Worm (Caenorhabditis elegans) whole organism, late embryonic: Measurements from ENCODE around the gene grd-8.
A peak's percentile ranks its signal among the peaks of the same experiment; 100 is the strongest.

ENCODE experiments used
- C08G9.2 ChIP-seq: sonication (generic microtip); optimal IDR thresholded peaks from 2 replicates; lab custom pipeline; 2016; ENCODE audit warnings: mild to moderate bottlenecking, missing genetic modification characterization, moderate library complexity, missing compliant biosample characterization
- K02D7.2 ChIP-seq: sonication (generic microtip); optimal IDR thresholded peaks from 2 replicates; lab custom pipeline; 2017; ENCODE audit warnings: mild to moderate bottlenecking, missing genetic modification characterization, missing compliant biosample characterization
- Y22D7AL.16 ChIP-seq: sonication (generic microtip); optimal IDR thresholded peaks from 2 replicates; lab custom pipeline; 2016; ENCODE audit warnings: missing genetic modification characterization, missing compliant biosample characterization
- ahr-1 ChIP-seq: sonication (generic microtip); optimal IDR thresholded peaks from 2 replicates; lab custom pipeline; 2016; ENCODE audit warnings: missing genetic modification characterization, missing compliant biosample characterization
- ceh-14 ChIP-seq: sonication (generic microtip); optimal IDR thresholded peaks from 2 replicates; lab custom pipeline; 2016; ENCODE audit warnings: missing genotype, missing genetic modification characterization, missing compliant biosample characterization
- ceh-18 ChIP-seq: sonication (generic microtip); optimal IDR thresholded peaks from 2 replicates; lab custom pipeline; 2016; ENCODE audit warnings: missing genetic modification characterization, missing compliant biosample characterization
- ceh-19 ChIP-seq: fragments of 200-800 bp; sonication (Bioruptor generic); optimal IDR thresholded peaks from 2 replicates; lab custom pipeline; 2018; ENCODE audit warnings: mild to moderate bottlenecking, missing genetic modification characterization, missing compliant biosample characterization
- ceh-2 ChIP-seq: sonication (generic microtip); optimal IDR thresholded peaks from 2 replicates; lab custom pipeline; 2016; ENCODE audit warnings: missing genotype, missing genetic modification characterization, missing compliant biosample characterization
- ceh-30 ChIP-seq: fragments of 150-350 bp; optimal IDR thresholded peaks from 2 replicates; lab custom pipeline; 2014; ENCODE audit warnings: missing biosample characterization, missing genetic modification characterization
- ceh-31 ChIP-seq: sonication (generic microtip); optimal IDR thresholded peaks from 2 replicates; lab custom pipeline; 2016; ENCODE audit warnings: missing genetic modification characterization, missing compliant biosample characterization
- ceh-6 ChIP-seq: fragments of 200-800 bp; sonication (Bioruptor generic); optimal IDR thresholded peaks from 2 replicates; lab custom pipeline; 2018; ENCODE audit warnings: mild to moderate bottlenecking, missing genetic modification characterization, missing compliant biosample characterization
- ceh-9 ChIP-seq: sonication (generic microtip); optimal IDR thresholded peaks from 2 replicates; lab custom pipeline; 2016; ENCODE audit warnings: mild to moderate bottlenecking, missing genetic modification characterization, inconsistent platforms, missing compliant biosample characterization
- che-1 ChIP-seq: sonication (generic microtip); optimal IDR thresholded peaks from 2 replicates; lab custom pipeline; 2016; ENCODE audit warnings: mild to moderate bottlenecking, missing genetic modification characterization, missing compliant biosample characterization
- dmd-4 ChIP-seq: sonication (generic microtip); optimal IDR thresholded peaks from 2 replicates; lab custom pipeline; 2016; ENCODE audit warnings: borderline replicate concordance, missing genetic modification characterization, missing compliant biosample characterization
- elt-2 ChIP-seq: sonication (generic microtip); optimal IDR thresholded peaks from 2 replicates; lab custom pipeline; 2016; ENCODE audit warnings: missing genetic modification reagents, missing genetic modification characterization, missing compliant biosample characterization
- ets-4 ChIP-seq: sonication (generic microtip); optimal IDR thresholded peaks from 2 replicates; lab custom pipeline; 2016; ENCODE audit warnings: missing genetic modification characterization, missing compliant biosample characterization
- eyg-1 ChIP-seq: sonication (generic microtip); optimal IDR thresholded peaks from 2 replicates; lab custom pipeline; 2016; ENCODE audit warnings: missing genotype, missing genetic modification characterization, missing compliant biosample characterization
- fkh-10 ChIP-seq: fragments of 150-350 bp; optimal IDR thresholded peaks from 2 replicates; lab custom pipeline; 2014; ENCODE audit warnings: missing biosample characterization, missing genetic modification reagents, missing genetic modification characterization
- hlh-6 ChIP-seq: sonication (generic microtip); optimal IDR thresholded peaks from 2 replicates; lab custom pipeline; 2016; ENCODE audit warnings: missing genotype, missing genetic modification characterization, missing compliant biosample characterization
- hlh-8 ChIP-seq: sonication (generic microtip); optimal IDR thresholded peaks from 2 replicates; lab custom pipeline; 2016; ENCODE audit warnings: missing genotype, missing genetic modification characterization, missing compliant biosample characterization
- lim-6 ChIP-seq: sonication (generic microtip); optimal IDR thresholded peaks from 2 replicates; lab custom pipeline; 2016; ENCODE audit warnings: missing genetic modification characterization, missing compliant biosample characterization
- lin-11 ChIP-seq: fragments of 200-800 bp; sonication (Bioruptor generic); optimal IDR thresholded peaks from 2 replicates; lab custom pipeline; 2018; ENCODE audit warnings: mild to moderate bottlenecking, missing genetic modification characterization, missing compliant biosample characterization
- madf-2 ChIP-seq: sonication (generic microtip); optimal IDR thresholded peaks from 2 replicates; lab custom pipeline; 2017; ENCODE audit warnings: missing genetic modification characterization, missing compliant biosample characterization
- nfya-1 ChIP-seq: sonication (generic microtip); optimal IDR thresholded peaks from 2 replicates; lab custom pipeline; 2017; ENCODE audit warnings: missing genetic modification characterization, mild to moderate bottlenecking, missing compliant biosample characterization, antibody characterized with exemption, moderate library complexity
- nhr-11 ChIP-seq: fragments of 150-350 bp; optimal IDR thresholded peaks from 2 replicates; lab custom pipeline; 2014; ENCODE audit warnings: missing biosample characterization, missing genetic modification characterization
- pat-9 ChIP-seq: fragments of 200-800 bp; sonication (Bioruptor generic); optimal IDR thresholded peaks from 2 replicates; lab custom pipeline; 2018; ENCODE audit warnings: mild to moderate bottlenecking, missing genetic modification characterization, moderate library complexity, missing compliant biosample characterization
- pha-2 ChIP-seq: sonication (generic microtip); optimal IDR thresholded peaks from 2 replicates; lab custom pipeline; 2017; ENCODE audit warnings: mild to moderate bottlenecking, missing genetic modification characterization, missing compliant biosample characterization
- pha-4 ChIP-seq: fragments of 150-350 bp; optimal IDR thresholded peaks from 2 replicates; lab custom pipeline; 2018; ENCODE audit warnings: missing biosample characterization, missing genetic modification reagents, missing genetic modification characterization
- ref-2 ChIP-seq: sonication (generic microtip); optimal IDR thresholded peaks from 2 replicates; lab custom pipeline; 2016; ENCODE audit warnings: missing genetic modification characterization, missing compliant biosample characterization
- rnt-1 ChIP-seq: sonication (generic microtip); optimal IDR thresholded peaks from 2 replicates; lab custom pipeline; 2016; ENCODE audit warnings: missing genetic modification characterization, missing compliant biosample characterization
- sox-2 ChIP-seq: fragments of 200-800 bp; sonication (Bioruptor generic); IDR thresholded peaks from 2 replicates; pipeline ENCODE4 v1.3.6; 2022; ENCODE audit warnings: missing genetic modification reagents, missing genetic modification characterization, missing compliant biosample characterization
- tbx-2 ChIP-seq: sonication (generic microtip); optimal IDR thresholded peaks from 2 replicates; lab custom pipeline; 2016; ENCODE audit warnings: missing genetic modification characterization, missing compliant biosample characterization
- ttx-3 ChIP-seq: sonication (generic microtip); optimal IDR thresholded peaks from 2 replicates; lab custom pipeline; 2016; ENCODE audit warnings: missing genetic modification reagents, missing genetic modification characterization, missing compliant biosample characterization
- unc-3 ChIP-seq, 2 experiments: fragments of 200-800 bp in 1 of 2; sonication (Bioruptor generic) in 1 of 2; sonication (generic microtip) in 1 of 2; conservative IDR thresholded peaks in 1 of 2; optimal IDR thresholded peaks in 1 of 2; 2 replicates each; pipeline versions ENCODE4 v1.3.6 to Lab custom; 2016 to 2022; ENCODE audit warnings: missing compliant biosample characterization in 2 of 2, missing genetic modification characterization in 2 of 2, missing genetic modification reagents in 1 of 2
- unc-42 ChIP-seq: sonication (generic microtip); optimal IDR thresholded peaks from 2 replicates; lab custom pipeline; 2016; ENCODE audit warnings: missing genotype, missing genetic modification characterization, missing compliant biosample characterization
- unc-55 ChIP-seq: sonication (generic microtip); optimal IDR thresholded peaks from 2 replicates; lab custom pipeline; 2017; ENCODE audit warnings: missing biosample characterization, missing genetic modification reagents, missing genetic modification characterization
- zip-5 ChIP-seq: sonication (generic microtip); optimal IDR thresholded peaks from 2 replicates; lab custom pipeline; 2016; ENCODE audit warnings: missing genetic modification characterization, missing compliant biosample characterization

The grd-8 gene

ce11 chrV:7820270-7820669, 22.1 kb upstream of the grd-8 start, which contains the start of gene lbp-4:
lbp-4 (plus strand) TSS chrV:7820578.
- TF ChIP-seq Y22D7AL.16 (tag; lab: Kevin White, UChicago) (no peak), tbx-2 (tag; lab: Kevin White, UChicago) (peak; percentile 79), ceh-31 (peak; percentile 92), unc-42 (peak; percentile 50), ceh-14 (tag; lab: Kevin White, UChicago) (peak; percentile 62), pha-2 (tag; lab: Kevin White, UChicago) (no peak), lim-6 (tag; lab: Kevin White, UChicago) (peak; percentile 23), ets-4 (tag; lab: Kevin White, UChicago) (peak; percentile 14), ref-2 (tag; lab: Kevin White, UChicago) (no peak), zip-5 (peak; percentile 2), ceh-18 (tag; lab: Kevin White, UChicago) (no peak), C08G9.2 (tag; lab: Kevin White, UChicago) (peak; percentile 57), elt-2 (peak; percentile 22), ceh-2 (tag; lab: Kevin White, UChicago) (peak; percentile 24)

- TF ChIP-seq fkh-10 (GFP tag; lab: Kevin White, UChicago): no peak
- no peak for TF ChIP-seq pha-4 (tag; lab: Kevin White, UChicago)
- TF ChIP-seq ceh-19 (GFP tag; lab: Kevin White, UChicago): no peak
- TF ChIP-seq nfya-1 (tag; lab: Kevin White, UChicago): peak; percentile 16
- no peak for TF ChIP-seq lin-11
- TF ChIP-seq che-1 (tag; lab: Kevin White, UChicago): no peak
- TF ChIP-seq pha-2 (tag; lab: Kevin White, UChicago): no peak
- no peak for TF ChIP-seq ahr-1 (tag; lab: Kevin White, UChicago)
- TF ChIP-seq nhr-11: no peak
- TF ChIP-seq tbx-2 (tag; lab: Kevin White, UChicago): peak; percentile 23
- TF ChIP-seq pat-9 (tag; lab: Kevin White, UChicago): no peak
- no peak for TF ChIP-seq hlh-8 (tag; lab: Kevin White, UChicago)
- no peak for TF ChIP-seq ttx-3 (tag; lab: Kevin White, UChicago)
- TF ChIP-seq ceh-6 (GFP tag; lab: Kevin White, UChicago): no peak
- no peak for TF ChIP-seq ceh-14 (tag; lab: Kevin White, UChicago)
- TF ChIP-seq hlh-6 (tag; lab: Kevin White, UChicago): peak; percentile 40
- TF ChIP-seq lim-6 (tag; lab: Kevin White, UChicago): no peak
- peak; percentile 95 for TF ChIP-seq rnt-1 (tag; lab: Kevin White, UChicago)
- TF ChIP-seq ceh-30 (tag; lab: Kevin White, UChicago): no peak
- TF ChIP-seq unc-3 (GFP tag; conservative IDR thresholded peaks at IDR 0.05; lab: Robert Waterston, UW): no peak
- no peak for TF ChIP-seq unc-3 (tag; optimal IDR thresholded peaks at IDR 0.05; lab: Kevin White, UChicago)
- no peak for TF ChIP-seq elt-2
- TF ChIP-seq eyg-1: no peak
- no peak for TF ChIP-seq madf-2 (tag; lab: Kevin White, UChicago)
- TF ChIP-seq unc-55 (GFP tag; lab: Kevin White, UChicago): peak; percentile 98
- peak; percentile 77 for TF ChIP-seq ceh-18 (tag; lab: Kevin White, UChicago)
- TF ChIP-seq K02D7.2: no peak
- no peak for TF ChIP-seq ceh-31
Observed at ce11 chrV:7822655-7823054, 19.7 kb upstream of the grd-8 start.

ce11 chrV:7824138-7824537, 18.2 kb upstream of the grd-8 start:
- TF ChIP-seq sox-2 (GFP tag; lab: Robert Waterston, UW) (no peak), hlh-8 (tag; lab: Kevin White, UChicago) (peak; percentile 58), unc-55 (GFP tag; lab: Kevin White, UChicago) (peak; percentile 10)

ce11 chrV:7825836-7826235, 16.5 kb upstream of the grd-8 start:
- TF ChIP-seq lin-11 (no peak), ceh-9 (tag; lab: Kevin White, UChicago) (no peak), pha-4 (tag; lab: Kevin White, UChicago) (no peak), unc-55 (GFP tag; lab: Kevin White, UChicago) (peak; percentile 58), hlh-6 (tag; lab: Kevin White, UChicago) (no peak), dmd-4 (tag; lab: Kevin White, UChicago) (no peak), ref-2 (tag; lab: Kevin White, UChicago) (no peak), nhr-11 (no peak)
- TF ChIP-seq, all 69 proteins: peak for 1
